Worm (Caenorhabditis elegans): ENCODE data around the gene srh-35.

Gene srh-35

DNA sequence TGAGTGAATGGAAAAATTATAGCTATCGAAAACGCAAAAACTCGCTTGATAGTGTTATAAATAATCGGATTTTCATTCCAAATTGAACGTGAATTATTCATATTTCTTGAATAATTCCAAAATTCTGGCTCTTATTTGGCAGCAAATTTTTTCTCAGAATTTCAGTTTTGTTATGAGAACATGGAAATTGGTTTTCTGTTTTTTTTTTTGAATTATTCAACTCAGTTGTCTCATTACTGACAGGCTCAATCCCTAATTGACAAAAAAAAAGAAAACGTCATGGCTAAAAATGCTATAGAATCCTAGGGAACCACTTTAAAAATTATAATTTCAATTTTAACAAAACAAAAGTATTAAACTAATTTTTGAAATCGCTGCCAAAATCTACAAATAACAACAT lies at the start of gene srh-35:
Gene srh-35 (minus strand): TSS at position 101 of the 400 bp plus-strand sequence.
- TF ChIP-seq hlh-15 (tag; optimal IDR thresholded peaks at IDR 0.05) (no peak), pha-2 (tag; optimal IDR thresholded peaks at IDR 0.05) (no peak), pat-9 (tag; optimal IDR thresholded peaks at IDR 0.05) (no peak), ref-2 (tag; optimal IDR thresholded peaks at IDR 0.05) (no peak), Y22D7AL.16 (tag; optimal IDR thresholded peaks at IDR 0.05) (no peak), elt-2 (tag; optimal IDR thresholded peaks at IDR 0.05) (no peak), unc-3 (GFP tag; conservative IDR thresholded peaks at IDR 0.05) (no peak), unc-3 (tag; optimal IDR thresholded peaks at IDR 0.05) (no peak), madf-2 (tag; optimal IDR thresholded peaks at IDR 0.05) (no peak), pag-3 (tag; optimal IDR thresholded peaks at IDR 0.05; ENCODE audit: borderline replicate concordance) (no peak), C08G9.2 (tag; optimal IDR thresholded peaks at IDR 0.05) (no peak), ceh-34 (tag; optimal IDR thresholded peaks at IDR 0.05) (no peak)

DNA sequence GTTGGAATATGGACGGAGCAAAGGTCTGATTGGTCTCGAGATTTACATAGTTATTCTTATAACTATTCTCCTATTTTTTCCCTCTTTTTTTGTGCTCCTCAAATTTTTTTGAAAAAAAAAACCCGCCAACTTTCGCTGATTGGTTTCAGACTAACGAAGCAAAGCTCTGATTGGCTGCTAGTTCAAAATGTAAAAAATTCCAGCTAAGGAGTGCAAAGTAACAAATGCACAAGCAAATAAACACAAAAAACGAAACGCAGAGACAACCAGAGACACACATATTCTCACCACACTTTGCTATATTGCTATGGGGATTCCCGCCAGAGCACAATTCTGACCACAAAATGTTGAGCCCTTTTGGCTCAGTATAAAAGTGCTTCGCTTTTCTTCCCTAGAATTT lies 48.4 kb upstream of the srh-35 start, which contains the start of gene T01G6.1:
Gene T01G6.1 (plus strand): TSS at position 301 of the 400 bp plus-strand sequence.
- no peak for TF ChIP-seq Y22D7AL.16 (tag; optimal IDR thresholded peaks at IDR 0.05)
- no peak for TF ChIP-seq pqm-1 (tag; optimal IDR thresholded peaks at IDR 0.05)
- TF ChIP-seq lim-6 (tag; optimal IDR thresholded peaks at IDR 0.05), result no peak
- no peak for TF ChIP-seq ama-1 (optimal IDR thresholded peaks at IDR 0.05)
- peak; percentile 37 for TF ChIP-seq nfya-1 (tag; optimal IDR thresholded peaks at IDR 0.05)
- no peak for TF ChIP-seq syd-9 (tag; optimal IDR thresholded peaks at IDR 0.05)
- TF ChIP-seq zip-5 (tag; optimal IDR thresholded peaks at IDR 0.05), result no peak

DNA sequence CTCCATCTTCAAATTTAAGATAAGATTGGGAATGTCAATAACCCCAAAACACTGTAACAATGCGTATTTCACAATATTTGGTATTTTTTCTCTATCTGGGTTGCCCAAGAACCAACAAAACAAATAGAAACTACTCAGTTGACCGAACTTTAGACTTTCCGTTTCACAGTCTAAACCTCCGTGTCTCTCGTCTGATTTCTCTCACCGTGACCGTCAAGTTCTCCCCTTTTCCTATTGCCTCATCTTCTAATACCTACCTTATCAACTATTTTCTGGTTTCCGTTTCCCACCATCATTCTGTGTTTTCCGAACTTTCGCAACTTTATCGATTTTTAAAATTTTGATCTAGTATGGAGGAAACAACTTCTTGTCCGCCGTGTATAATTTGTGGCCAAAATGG lies 45.3 kb upstream of the srh-35 start, which contains the start of gene nhr-131:
Gene nhr-131 (plus strand): TSS at position 87 of the 400 bp plus-strand sequence.
- TF ChIP-seq dve-1 (tag; optimal IDR thresholded peaks at IDR 0.05), result no peak
- TF ChIP-seq unc-55 (GFP tag; optimal IDR thresholded peaks at IDR 0.05), result no peak
- TF ChIP-seq ceh-2 (tag; optimal IDR thresholded peaks at IDR 0.05), result no peak

DNA sequence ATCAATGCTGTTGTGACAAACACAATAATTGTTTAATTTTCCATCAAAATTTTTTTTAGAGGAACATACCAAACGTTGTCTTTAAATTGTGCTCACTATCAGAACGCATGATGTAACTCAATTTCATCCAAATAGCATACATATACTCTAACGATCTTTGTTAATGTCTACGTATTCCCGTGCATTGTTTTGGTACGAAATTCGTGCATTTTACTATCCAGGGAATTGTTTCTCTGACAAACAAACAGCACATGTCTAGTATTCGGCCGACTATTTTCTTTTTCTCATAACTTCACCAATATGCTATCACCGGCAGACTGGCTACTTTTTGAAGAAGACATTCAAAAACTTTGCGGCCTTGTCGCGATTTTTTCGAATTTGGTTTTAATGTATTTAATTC lies 42.4 kb upstream of the srh-35 start, which contains the start of gene str-196:
Gene str-196 (plus strand): TSS at position 301 of the 400 bp plus-strand sequence.
- TF ChIP-seq eyg-1 (tag; optimal IDR thresholded peaks at IDR 0.05) (no peak), syd-9 (tag; optimal IDR thresholded peaks at IDR 0.05) (no peak), odd-2 (tag; optimal IDR thresholded peaks at IDR 0.05) (no peak), unc-3 (GFP tag; conservative IDR thresholded peaks at IDR 0.05) (no peak), unc-3 (tag; optimal IDR thresholded peaks at IDR 0.05) (no peak), madf-2 (tag; optimal IDR thresholded peaks at IDR 0.05) (no peak), ceh-24 (tag; optimal IDR thresholded peaks at IDR 0.05) (no peak), ceh-2 (tag; optimal IDR thresholded peaks at IDR 0.05) (no peak), sox-2 (GFP tag; IDR thresholded peaks at IDR 0.05) (no peak), ceh-45 (GFP tag; IDR thresholded peaks at IDR 0.05) (no peak), ttx-3 (tag; optimal IDR thresholded peaks at IDR 0.05) (no peak), ceh-31 (tag; optimal IDR thresholded peaks at IDR 0.05) (no peak), Y22D7AL.16 (tag; optimal IDR thresholded peaks at IDR 0.05) (no peak), pros-1 (tag; optimal IDR thresholded peaks at IDR 0.05) (no peak), F13H6.1 (tag; optimal IDR thresholded peaks at IDR 0.05) (no peak), ahr-1 (tag; optimal IDR thresholded peaks at IDR 0.05) (no peak), lim-6 (tag; optimal IDR thresholded peaks at IDR 0.05) (no peak), tbx-2 (tag; optimal IDR thresholded peaks at IDR 0.05) (no peak)

DNA sequence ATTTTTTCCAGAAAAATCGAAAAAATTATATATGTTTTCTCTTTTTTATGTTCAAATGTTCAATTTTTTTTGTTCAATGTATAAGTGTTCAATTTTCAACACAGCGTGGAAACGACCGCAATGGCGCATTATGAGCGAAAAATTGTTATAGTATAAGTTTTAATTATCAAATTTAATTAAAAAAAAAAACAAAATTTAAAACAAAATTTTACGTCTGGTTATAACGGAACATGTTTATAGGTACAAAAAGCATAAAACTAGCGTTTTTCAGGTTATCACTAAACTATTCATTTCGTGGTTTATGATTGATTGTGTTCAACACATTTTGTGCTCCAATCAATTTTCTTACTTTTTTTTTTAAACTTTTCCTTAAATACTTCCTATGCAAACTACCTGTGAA lies 40.3 kb upstream of the srh-35 start, which contains the start of gene nhr-106:
Gene nhr-106 (plus strand): TSS at position 301 of the 400 bp plus-strand sequence.
- TF ChIP-seq rnt-1 (tag; optimal IDR thresholded peaks at IDR 0.05) (no peak), T23F11.4 (GFP tag; optimal IDR thresholded peaks at IDR 0.05) (no peak), pag-3 (tag; optimal IDR thresholded peaks at IDR 0.05; ENCODE audit: borderline replicate concordance) (no peak), ceh-18 (tag; optimal IDR thresholded peaks at IDR 0.05) (no peak), pros-1 (tag; optimal IDR thresholded peaks at IDR 0.05) (no peak), F13H6.1 (tag; optimal IDR thresholded peaks at IDR 0.05) (no peak), hlh-15 (tag; optimal IDR thresholded peaks at IDR 0.05) (no peak), ceh-24 (tag; optimal IDR thresholded peaks at IDR 0.05) (no peak), odd-2 (tag; optimal IDR thresholded peaks at IDR 0.05) (no peak), unc-3 (GFP tag; conservative IDR thresholded peaks at IDR 0.05) (no peak), unc-3 (tag; optimal IDR thresholded peaks at IDR 0.05) (no peak), ttx-3 (tag; optimal IDR thresholded peaks at IDR 0.05) (no peak), pha-2 (tag; optimal IDR thresholded peaks at IDR 0.05) (no peak)

Data from whole organism, late embryonic.